Worm (Caenorhabditis elegans) whole organism, late embryonic: ENCODE data around the gene C29E4.10.

Experiments
- C08G9.2 ChIP-seq: sonication (generic microtip); optimal IDR thresholded peaks from 2 replicates; lab custom pipeline; 2016; ENCODE audit warnings: mild to moderate bottlenecking, missing genetic modification characterization, moderate library complexity, missing compliant biosample characterization
- ama-1 ChIP-seq: fragments of 150-350 bp; optimal IDR thresholded peaks from 2 replicates; lab custom pipeline; 2014
- ceh-18 ChIP-seq: sonication (generic microtip); optimal IDR thresholded peaks from 2 replicates; lab custom pipeline; 2016; ENCODE audit warnings: missing genetic modification characterization, missing compliant biosample characterization
- che-1 ChIP-seq: sonication (generic microtip); optimal IDR thresholded peaks from 2 replicates; lab custom pipeline; 2016; ENCODE audit warnings: mild to moderate bottlenecking, missing genetic modification characterization, missing compliant biosample characterization
- dmd-4 ChIP-seq: sonication (generic microtip); optimal IDR thresholded peaks from 2 replicates; lab custom pipeline; 2016; ENCODE audit warnings: borderline replicate concordance, missing genetic modification characterization, missing compliant biosample characterization
- ets-4 ChIP-seq: sonication (generic microtip); optimal IDR thresholded peaks from 2 replicates; lab custom pipeline; 2016; ENCODE audit warnings: missing genetic modification characterization, missing compliant biosample characterization
- nhr-11 ChIP-seq: fragments of 150-350 bp; optimal IDR thresholded peaks from 2 replicates; lab custom pipeline; 2014; ENCODE audit warnings: missing biosample characterization, missing genetic modification characterization
- npax-4 ChIP-seq: sonication (generic microtip); optimal IDR thresholded peaks from 2 replicates; lab custom pipeline; 2016; ENCODE audit warnings: missing genetic modification characterization, missing compliant biosample characterization
- pat-9 ChIP-seq: fragments of 200-800 bp; sonication (Bioruptor generic); optimal IDR thresholded peaks from 2 replicates; lab custom pipeline; 2018; ENCODE audit warnings: mild to moderate bottlenecking, missing genetic modification characterization, moderate library complexity, missing compliant biosample characterization
- pha-2 ChIP-seq: sonication (generic microtip); optimal IDR thresholded peaks from 2 replicates; lab custom pipeline; 2017; ENCODE audit warnings: mild to moderate bottlenecking, missing genetic modification characterization, missing compliant biosample characterization
- sdc-2 ChIP-seq: sonication (generic microtip); optimal IDR thresholded peaks from 2 replicates; lab custom pipeline; 2016; ENCODE audit warnings: missing genotype, missing genetic modification characterization, missing compliant biosample characterization

DNA sequence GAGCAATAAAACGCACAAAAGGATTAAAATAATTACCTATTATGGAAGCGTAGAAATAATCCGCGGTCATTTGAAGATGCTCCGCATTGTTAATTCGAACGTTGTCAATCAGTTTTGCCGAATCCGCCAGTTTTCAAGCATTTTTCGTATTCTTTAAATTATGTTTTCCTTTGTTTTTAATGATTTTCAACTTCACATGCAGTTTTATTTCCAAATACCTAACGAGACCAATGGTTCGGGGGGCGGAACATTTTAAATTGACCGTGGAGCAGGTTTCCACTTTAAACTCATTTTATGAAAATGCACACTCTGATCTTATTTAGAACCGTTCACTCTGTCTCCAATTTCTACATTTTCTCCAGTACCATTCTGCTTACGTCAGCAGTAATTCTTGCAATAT lies 42.9 kb upstream of the C29E4.10 start, which contains the start of gene ZK688.4:
- TF ChIP-seq pat-9 (tag; lab: Kevin White, UChicago), result no peak
- TF ChIP-seq dmd-4 (tag; lab: Kevin White, UChicago), result no peak
- no peak for TF ChIP-seq ets-4 (tag; lab: Kevin White, UChicago)
- TF ChIP-seq ama-1, result no peak
- TF ChIP-seq ceh-18 (tag; lab: Kevin White, UChicago), result no peak
- no peak for TF ChIP-seq sdc-2 (tag; lab: Kevin White, UChicago)
- TF ChIP-seq npax-4 (tag; lab: Kevin White, UChicago), result no peak
- no peak for TF ChIP-seq C08G9.2 (tag; lab: Kevin White, UChicago)
- TF ChIP-seq pha-2 (tag; lab: Kevin White, UChicago), result no peak
- TF ChIP-seq nhr-11 (tag; lab: Kevin White, UChicago), result no peak
- no peak for TF ChIP-seq che-1
